Fruit fly (Drosophila melanogaster) whole organism, embryonic: Measurements from ENCODE around the gene CG3815.

Experiments
- Abd-B ChIP-seq: fragments of 200-800 bp; sonication (Bioruptor generic); optimal IDR thresholded peaks from 2 replicates; lab custom pipeline; 2018; ENCODE audit warnings: missing biosample characterization, mild to moderate bottlenecking, missing genetic modification characterization, moderate library complexity
- Aef1 ChIP-seq: fragments of 200-800 bp; sonication (Bioruptor generic); IDR thresholded peaks from 3 replicates; pipeline ENCODE4 v1.3.6; 2022; ENCODE audit warnings: missing biosample characterization, missing genetic modification characterization
- Blimp-1 ChIP-seq: fragments of 200-800 bp; sonication (Bioruptor generic); optimal IDR thresholded peaks from 3 replicates; lab custom pipeline; 2018; ENCODE audit warnings: missing biosample characterization, missing genetic modification characterization, mild to moderate bottlenecking, moderate library complexity, missing genetic modification reagents
- CG10543 ChIP-seq: fragments of 200-800 bp; sonication (Bioruptor generic); optimal IDR thresholded peaks from 3 replicates; lab custom pipeline; 2017; ENCODE audit warnings: missing biosample characterization, mild to moderate bottlenecking, missing genetic modification characterization, moderate library complexity
- CG10654 ChIP-seq: fragments of 200-800 bp; sonication (Bioruptor generic); optimal IDR thresholded peaks from 2 replicates; lab custom pipeline; 2016; ENCODE audit warnings: missing biosample characterization, missing genetic modification characterization
- CG11247 ChIP-seq: fragments of 200-800 bp; sonication (Bioruptor generic); IDR thresholded peaks from 2 replicates; pipeline ENCODE4 v1.3.6; 2022; ENCODE audit warnings: missing biosample characterization, missing genetic modification characterization
- CG11504 ChIP-seq: fragments of 200-800 bp; sonication (Bioruptor generic); optimal IDR thresholded peaks from 3 replicates; lab custom pipeline; 2019; ENCODE audit warnings: missing biosample characterization, mild to moderate bottlenecking, missing genetic modification characterization, moderate library complexity
- CG12071 ChIP-seq: fragments of 200-800 bp; sonication (Bioruptor generic); optimal IDR thresholded peaks from 3 replicates; lab custom pipeline; 2018; ENCODE audit warnings: missing biosample characterization, mild to moderate bottlenecking, missing genetic modification characterization
- CG14667 ChIP-seq: fragments of 200-800 bp; sonication (Bioruptor generic); IDR thresholded peaks from 2 replicates; pipeline ENCODE4 v1.3.6; 2022; ENCODE audit warnings: missing biosample characterization, missing genetic modification characterization
- CG15011 ChIP-seq: fragments of 200-800 bp; sonication (Bioruptor generic); optimal IDR thresholded peaks from 3 replicates; lab custom pipeline; 2018; ENCODE audit warnings: missing biosample characterization, mild to moderate bottlenecking, missing genetic modification characterization
- CG15514 ChIP-seq: fragments of 200-800 bp; sonication (Bioruptor generic); optimal IDR thresholded peaks from 3 replicates; lab custom pipeline; 2017; ENCODE audit warnings: missing biosample characterization, missing genetic modification characterization, mild to moderate bottlenecking, moderate library complexity, missing genetic modification reagents
- CG18476 ChIP-seq: fragments of 200-800 bp; sonication (Bioruptor generic); optimal IDR thresholded peaks from 2 replicates; lab custom pipeline; 2016; ENCODE audit warnings: missing biosample characterization, mild to moderate bottlenecking, missing genetic modification characterization
- CG2120 ChIP-seq: fragments of 200-800 bp; sonication (Bioruptor generic); optimal IDR thresholded peaks from 3 replicates; lab custom pipeline; 2016; ENCODE audit warnings: missing biosample characterization, missing genetic modification characterization
- CG30020 ChIP-seq: fragments of 200-800 bp; optimal IDR thresholded peaks from 2 replicates; lab custom pipeline; 2019; ENCODE audit warnings: missing biosample characterization, mild to moderate bottlenecking, missing genetic modification characterization, moderate library complexity
- CG3726 ChIP-seq: fragments of 200-800 bp; sonication (Bioruptor generic); IDR thresholded peaks from 3 replicates; pipeline ENCODE4, ENCODE4 v1.3.6; 2022; ENCODE audit warnings: missing biosample characterization, missing genetic modification characterization
- CG4282 ChIP-seq: fragments of 200-800 bp; sonication (Bioruptor generic); optimal IDR thresholded peaks from 2 replicates; lab custom pipeline; 2016; ENCODE audit warnings: missing biosample characterization, missing genetic modification characterization
- CG4328 ChIP-seq: fragments of 200-800 bp; sonication (Bioruptor generic); optimal IDR thresholded peaks from 3 replicates; lab custom pipeline; 2017; ENCODE audit warnings: missing biosample characterization, missing genetic modification reagents, missing genetic modification characterization
- CG4854 ChIP-seq: fragments of 200-800 bp; sonication (Bioruptor generic); optimal IDR thresholded peaks from 2 replicates; lab custom pipeline; 2016; ENCODE audit warnings: missing biosample characterization, missing genetic modification characterization, inconsistent platforms
- CG7271 ChIP-seq: fragments of 200-800 bp; sonication (Bioruptor generic); optimal IDR thresholded peaks from 2 replicates; lab custom pipeline; 2018; ENCODE audit warnings: missing biosample characterization, mild to moderate bottlenecking, missing genetic modification characterization, moderate library complexity
- CG8359 ChIP-seq: fragments of 200-800 bp; sonication (Bioruptor generic); optimal IDR thresholded peaks from 2 replicates; lab custom pipeline; 2017; ENCODE audit warnings: missing biosample characterization, mild to moderate bottlenecking, missing genetic modification characterization, borderline replicate concordance
- CG8765 ChIP-seq: fragments of 200-800 bp; sonication (Bioruptor generic); IDR thresholded peaks from 2 replicates; pipeline ENCODE4 v1.3.6; 2022; ENCODE audit warnings: missing biosample characterization, missing genetic modification characterization
- CoRest ChIP-seq: fragments of 200-800 bp; sonication (Bioruptor generic); optimal IDR thresholded peaks from 3 replicates; lab custom pipeline; 2018; ENCODE audit warnings: missing biosample characterization, mild to moderate bottlenecking, missing genetic modification characterization, moderate library complexity
- Elba2 ChIP-seq: fragments of 200-800 bp; sonication (Bioruptor generic); optimal IDR thresholded peaks from 3 replicates; lab custom pipeline; 2016; ENCODE audit warnings: missing biosample characterization, missing genetic modification characterization
- Hmr ChIP-seq: fragments of 200-800 bp; sonication (Bioruptor generic); optimal IDR thresholded peaks from 3 replicates; lab custom pipeline; 2017; ENCODE audit warnings: mild to moderate bottlenecking, missing biosample characterization, missing genetic modification reagents, missing genetic modification characterization
- Lpt ChIP-seq: fragments of >200 bp; optimal IDR thresholded peaks from 2 replicates; lab custom pipeline; 2018; ENCODE audit warnings: missing biosample characterization, missing genetic modification characterization
- Neu2 ChIP-seq: fragments of 200-800 bp; sonication (Bioruptor generic); optimal IDR thresholded peaks from 3 replicates; lab custom pipeline; 2016; ENCODE audit warnings: missing biosample characterization, missing genetic modification characterization, borderline replicate concordance
- Optix ChIP-seq: fragments of 200-800 bp; sonication (Bioruptor generic); IDR thresholded peaks from 3 replicates; pipeline ENCODE4 v1.3.6; 2022; ENCODE audit warnings: missing biosample characterization, missing genetic modification characterization
- Sin3A ChIP-seq: fragments of >200 bp; optimal IDR thresholded peaks from 2 replicates; lab custom pipeline; 2018
- Six4 ChIP-seq: fragments of 200-800 bp; sonication (Bioruptor generic); optimal IDR thresholded peaks from 2 replicates; lab custom pipeline; 2016; ENCODE audit warnings: missing biosample characterization, missing genetic modification characterization
- al ChIP-seq: fragments of 200-800 bp; sonication (Bioruptor generic); IDR thresholded peaks from 2 replicates; pipeline ENCODE4 v1.3.6; 2022; ENCODE audit warnings: missing biosample characterization, missing genetic modification characterization
- bab2 ChIP-seq: fragments of 200-800 bp; sonication (Bioruptor generic); optimal IDR thresholded peaks from 2 replicates; lab custom pipeline; 2016; ENCODE audit warnings: missing biosample characterization, missing genetic modification characterization
- bsh ChIP-seq, 2 experiments: fragments of 200-800 bp; sonication (Bioruptor generic); optimal IDR thresholded peaks; 2 replicates each; lab custom pipeline; 2017 to 2018; ENCODE audit warnings: mild to moderate bottlenecking in 2 of 2, missing biosample characterization in 2 of 2, missing genetic modification characterization in 2 of 2, moderate library complexity in 1 of 2
- chn ChIP-seq: fragments of 200-800 bp; sonication (Bioruptor generic); optimal IDR thresholded peaks from 2 replicates; lab custom pipeline; 2016; ENCODE audit warnings: missing biosample characterization, missing genetic modification characterization
- ci ChIP-seq: fragments of 200-800 bp; sonication (Bioruptor generic); IDR thresholded peaks from 3 replicates; pipeline ENCODE4 v1.3.6; 2022; ENCODE audit warnings: missing biosample characterization, missing genetic modification characterization
- cwo ChIP-seq: fragments of 200-800 bp; sonication (Bioruptor generic); optimal IDR thresholded peaks from 3 replicates; lab custom pipeline; 2017; ENCODE audit warnings: missing biosample characterization, missing genetic modification characterization, mild to moderate bottlenecking, moderate library complexity, missing genetic modification reagents
- fru ChIP-seq: fragments of >200 bp; optimal IDR thresholded peaks from 2 replicates; lab custom pipeline; 2017
- ftz-f1 ChIP-seq: fragments of 200-800 bp; sonication (Bioruptor generic); optimal IDR thresholded peaks from 2 replicates; lab custom pipeline; 2016; ENCODE audit warnings: missing biosample characterization, missing genetic modification characterization
- gt ChIP-seq: fragments of 200-800 bp; sonication (Bioruptor generic); IDR thresholded peaks from 2 replicates; pipeline ENCODE4 v1.3.6; 2022; ENCODE audit warnings: missing biosample characterization, missing genetic modification characterization
- ken ChIP-seq: fragments of 200-800 bp; sonication (Bioruptor generic); IDR thresholded peaks from 3 replicates; pipeline ENCODE4 v1.3.6; 2022; ENCODE audit warnings: missing biosample characterization, missing genetic modification characterization
- lbe ChIP-seq: fragments of 200-800 bp; sonication (Bioruptor generic); optimal IDR thresholded peaks from 2 replicates; lab custom pipeline; 2016; ENCODE audit warnings: missing biosample characterization, mild to moderate bottlenecking, missing genetic modification characterization
- mld ChIP-seq: fragments of 200-800 bp; sonication (Bioruptor generic); IDR thresholded peaks from 3 replicates; pipeline ENCODE4 v1.3.6; 2022; ENCODE audit warnings: missing biosample characterization, missing genetic modification characterization; ENCODE audit not compliant: partially characterized antibody
- nau ChIP-seq: fragments of 200-800 bp; sonication (Bioruptor generic); optimal IDR thresholded peaks from 3 replicates; lab custom pipeline; 2017; ENCODE audit warnings: missing biosample characterization, mild to moderate bottlenecking, missing genetic modification characterization, missing genetic modification reagents
- odd ChIP-seq: fragments of 200-800 bp; sonication (Bioruptor generic); optimal IDR thresholded peaks from 2 replicates; lab custom pipeline; 2017; ENCODE audit warnings: missing biosample characterization, mild to moderate bottlenecking, missing genetic modification characterization
- peb ChIP-seq: fragments of 200-800 bp; sonication (Bioruptor generic); IDR thresholded peaks from 2 replicates; pipeline ENCODE4 v1.3.6; 2022; ENCODE audit warnings: missing biosample characterization, missing genetic modification characterization
- prd ChIP-seq, 3 experiments: fragments of >200 bp in 2 of 3; fragments of 200-800 bp in 1 of 3; sonication (Bioruptor generic) in 1 of 3; optimal IDR thresholded peaks in 2 of 3; IDR thresholded peaks in 1 of 3; 2 replicates in 2 of 3; 3 replicates in 1 of 3; pipeline versions ENCODE4 v1.3.6 to Lab custom; 2017 to 2022; ENCODE audit warnings: missing biosample characterization in 1 of 3, missing genetic modification characterization in 1 of 3
- ranshi ChIP-seq: fragments of 200-800 bp; sonication (Bioruptor generic); IDR thresholded peaks from 2 replicates; pipeline ENCODE4 v1.3.6; 2022; ENCODE audit warnings: missing biosample characterization, missing genetic modification characterization
- trem ChIP-seq: fragments of 200-800 bp; optimal IDR thresholded peaks from 3 replicates; lab custom pipeline; 2019; ENCODE audit warnings: missing biosample characterization, mild to moderate bottlenecking, missing genetic modification characterization, moderate library complexity
- wek ChIP-seq: fragments of 200-800 bp; sonication (Bioruptor generic); optimal IDR thresholded peaks from 3 replicates; lab custom pipeline; 2018; ENCODE audit warnings: missing biosample characterization, mild to moderate bottlenecking, missing genetic modification characterization, moderate library complexity
- wor ChIP-seq: fragments of 200-800 bp; sonication (Bioruptor generic); IDR thresholded peaks from 2 replicates; pipeline ENCODE4 v1.3.6; 2022; ENCODE audit warnings: missing biosample characterization, missing genetic modification characterization
- zfh2 ChIP-seq: fragments of 200-800 bp; sonication (Bioruptor generic); optimal IDR thresholded peaks from 2 replicates; lab custom pipeline; 2016; ENCODE audit warnings: missing biosample characterization, missing genetic modification characterization

CG3815 gene

dm6 chrX:6316858-6317474 lies 21.8 kb downstream of the CG3815 start (continued):
- TF ChIP-seq CG4854 (GFP tag; lab: Kevin White, UChicago) (no peak), odd (peak; percentile 49), Neu2 (GFP tag; lab: Kevin White, UChicago) (no peak), wor (GFP tag; lab: Robert Waterston, UW) (peak; percentile 45), gt (GFP tag; lab: Robert Waterston, UW) (0 out of 2 replicates have a peak, but pooled peaks have one; percentile 24), ci (GFP tag; lab: Robert Waterston, UW) (peak; percentile 79), Optix (GFP tag; lab: Robert Waterston, UW) (peak; percentile 62; the same call in 2 of the 3 replicates), trem (tag; lab: Kevin White, UChicago) (no peak), ftz-f1 (GFP tag; lab: Kevin White, UChicago) (no peak), CG12071 (peak; percentile 44), bab2 (GFP tag; lab: Kevin White, UChicago) (peak; percentile 53), CG11504 (peak; percentile 73), Hmr (GFP tag; lab: Kevin White, UChicago) (peak; percentile 85), Aef1 (GFP tag; lab: Robert Waterston, UW) (peak; percentile 62), chn (GFP tag; lab: Kevin White, UChicago) (peak; percentile 42), cwo (GFP tag; lab: Kevin White, UChicago) (peak; percentile 73), CG8765 (GFP tag; lab: Robert Waterston, UW) (no peak), Blimp-1 (GFP tag; lab: Kevin White, UChicago) (peak; percentile 54), CG4282 (no peak), wek (GFP tag; lab: Kevin White, UChicago) (no peak), Abd-B (peak; percentile 32), CoRest (tag; lab: Kevin White, UChicago) (peak; percentile 65), CG2120 (GFP tag; lab: Kevin White, UChicago) (peak; percentile 83), Lpt (GFP tag; lab: Kevin White, UChicago) (no peak), CG8359 (GFP tag; lab: Kevin White, UChicago) (no peak), CG4328 (GFP tag; lab: Kevin White, UChicago) (no peak), prd (optimal IDR thresholded peaks at IDR 0.05; lab: Kevin White, UChicago) (no peak), prd (GFP tag; IDR thresholded peaks at IDR 0.05; lab: Robert Waterston, UW) (peak; percentile 75), CG3726 (GFP tag; lab: Robert Waterston, UW) (no peak), CG11247 (GFP tag; lab: Robert Waterston, UW) (peak; percentile 66), bsh (GFP tag; optimal IDR thresholded peaks at IDR 0.05; lab: Kevin White, UChicago) (peak in 1 of 2 experiments; percentile 49), CG7271 (no peak), Six4 (peak; percentile 28), CG30020 (tag; lab: Kevin White, UChicago) (no peak), ranshi (peak; percentile 70), CG10654 (GFP tag; lab: Kevin White, UChicago) (peak; percentile 13), mld (GFP tag; lab: Robert Waterston, UW) (no peak), CG15011 (GFP tag; lab: Kevin White, UChicago) (peak; percentile 50), CG15514 (peak; percentile 55), Sin3A (no peak), nau (GFP tag; lab: Kevin White, UChicago) (no peak), CG10543 (GFP tag; lab: Kevin White, UChicago) (peak; percentile 66), zfh2 (GFP tag; lab: Kevin White, UChicago) (peak; percentile 26), fru (no peak), CG18476 (GFP tag; lab: Kevin White, UChicago) (peak; percentile 35), peb (GFP tag; lab: Robert Waterston, UW) (no peak), al (peak; percentile 48; the same call in 1 of the 2 replicates), ken (GFP tag; lab: Robert Waterston, UW) (peak; percentile 54; the same call in 2 of the 3 replicates), Elba2 (GFP tag; lab: Kevin White, UChicago) (no peak), lbe (no peak), CG14667 (peak; percentile 27)
